Fruit fly (Drosophila melanogaster): ENCODE measurements around the gene CG12219.
A peak's percentile ranks its signal among the peaks of the same experiment; 100 is the strongest.

Gene CG12219

DNA sequence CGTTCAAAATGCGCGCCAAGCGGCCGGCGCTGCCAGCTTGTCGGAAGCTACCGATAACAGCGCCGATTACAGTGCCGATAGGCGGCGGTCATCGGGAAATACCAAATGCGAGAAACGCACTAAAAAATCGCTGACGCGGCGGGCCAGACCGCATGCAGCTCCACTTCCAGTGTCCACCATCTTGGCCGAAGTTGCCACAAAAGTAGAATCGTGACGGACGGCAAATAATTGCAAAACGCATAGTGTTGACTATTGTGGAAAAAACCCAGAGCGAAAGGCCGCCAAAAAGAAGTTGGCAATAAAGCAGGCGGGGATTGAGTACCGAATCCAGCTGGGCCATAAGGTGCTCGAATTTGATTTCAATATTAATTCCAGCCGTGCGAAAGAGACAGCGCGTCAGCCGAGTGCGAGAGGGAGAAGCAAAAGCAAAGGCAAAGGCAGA, 45.9 kb upstream of the CG12219 start, which contains the start of gene CG3847 (continued):
- TF ChIP-seq bsh (GFP tag; optimal IDR thresholded peaks at IDR 0.05) (no peak), Lhr (GFP tag; optimal IDR thresholded peaks at IDR 0.05) (peak; percentile 90), CG11093 (GFP tag; IDR thresholded peaks at IDR 0.05) (no peak), CG4617 (GFP tag; optimal IDR thresholded peaks at IDR 0.05; ENCODE audit: borderline replicate concordance) (peak; percentile 96), stwl (tag; optimal IDR thresholded peaks at IDR 0.05) (peak; percentile 90), jigr1 (GFP tag; IDR thresholded peaks at IDR 0.05) (no peak), CG1832 (GFP tag; optimal IDR thresholded peaks at IDR 0.05) (peak; percentile 78), CG10462 (GFP tag; optimal IDR thresholded peaks at IDR 0.05) (no peak), rib (GFP tag; IDR thresholded peaks at IDR 0.05) (peak; percentile 59; the same call in 1 of the 2 replicates), CG30403 (GFP tag; optimal IDR thresholded peaks at IDR 0.05) (peak; percentile 29), tin (GFP tag; optimal IDR thresholded peaks at IDR 0.05) (peak; percentile 12), CG42726 (GFP tag; IDR thresholded peaks at IDR 0.05; ENCODE audit: partially characterized antibody) (peak; percentile 75), Vsx1 (GFP tag; optimal IDR thresholded peaks at IDR 0.05) (no peak), CG5180 (GFP tag; optimal IDR thresholded peaks at IDR 0.05) (no peak), pros (GFP tag; optimal IDR thresholded peaks at IDR 0.05) (no peak), CG3995 (GFP tag; optimal IDR thresholded peaks at IDR 0.05) (peak; percentile 24), cg (GFP tag; optimal IDR thresholded peaks at IDR 0.05) (no peak), btn (GFP tag; optimal IDR thresholded peaks at IDR 0.05) (no peak), CG12299 (tag; optimal IDR thresholded peaks at IDR 0.05) (peak; percentile 46), CG3847 (GFP tag; IDR thresholded peaks at IDR 0.05) (peak; percentile 99), CG34422 (GFP tag; IDR thresholded peaks at IDR 0.05) (peak; percentile 38; the same call in 1 of the 3 replicates), corto (GFP tag; optimal IDR thresholded peaks at IDR 0.05) (no peak), CG7928 (GFP tag; optimal IDR thresholded peaks at IDR 0.05) (peak; percentile 33), CG10366 (GFP tag; IDR thresholded peaks at IDR 0.05) (no peak), ase (GFP tag; IDR thresholded peaks at IDR 0.05) (no peak), Hey (tag; optimal IDR thresholded peaks at IDR 0.05) (no peak), zf30C (GFP tag; optimal IDR thresholded peaks at IDR 0.05) (no peak), Ravus (GFP tag; IDR thresholded peaks at IDR 0.05) (no peak), CG12104 (GFP tag; optimal IDR thresholded peaks at IDR 0.05) (no peak), CG3407 (GFP tag; optimal IDR thresholded peaks at IDR 0.05) (no peak), tio (GFP tag; optimal IDR thresholded peaks at IDR 0.05) (no peak), CG6765 (GFP tag; optimal IDR thresholded peaks at IDR 0.05) (peak; percentile 34), p53 (GFP tag; optimal IDR thresholded peaks at IDR 0.05) (peak; percentile 19), CG17802 (tag; optimal IDR thresholded peaks at IDR 0.05) (no peak), psq (GFP tag; optimal IDR thresholded peaks at IDR 0.05) (peak; percentile 31), Rfx (GFP tag; IDR thresholded peaks at IDR 0.05) (peak; percentile 70), CG9215 (GFP tag; IDR thresholded peaks at IDR 0.05) (no peak), oc (tag; optimal IDR thresholded peaks at IDR 0.05) (no peak), CG4707 (GFP tag; optimal IDR thresholded peaks at IDR 0.05) (no peak), dati (GFP tag; IDR thresholded peaks at IDR 0.05) (no peak), CG18619 (GFP tag; optimal IDR thresholded peaks at IDR 0.05) (peak; percentile 8), CG4730 (GFP tag; IDR thresholded peaks at IDR 0.05) (no peak), Ets97D (GFP tag; optimal IDR thresholded peaks at IDR 0.05) (peak; percentile 96), CG15514 (GFP tag; optimal IDR thresholded peaks at IDR 0.05) (peak; percentile 81), ttk (GFP tag; IDR thresholded peaks at IDR 0.05) (no peak), cas (GFP tag; IDR thresholded peaks at IDR 0.05) (no peak), trem (tag; optimal IDR thresholded peaks at IDR 0.05) (peak; percentile 83), fru (optimal IDR thresholded peaks at IDR 0.05) (no peak), YL-1 (GFP tag; optimal IDR thresholded peaks at IDR 0.05) (peak; percentile 89), CrebB (tag; optimal IDR thresholded peaks at IDR 0.05) (peak; percentile 15), Tbp (GFP tag; optimal IDR thresholded peaks at IDR 0.05) (no peak), phol (tag; optimal IDR thresholded peaks at IDR 0.05) (peak; percentile 99)
